Worm (Caenorhabditis elegans) whole organism, L4 larva: ENCODE measurements around the gene col-37.
A peak's percentile ranks its signal among the peaks of the same experiment; 100 is the strongest.

ENCODE experiments used
- F26F4.8 ChIP-seq: fragments of 200-800 bp; sonication (Bioruptor generic); conservative IDR thresholded peaks from 2 replicates; pipeline ENCODE4 v1.3.6; 2022; ENCODE audit warnings: missing genetic modification characterization, missing compliant biosample characterization
- F49E8.2 ChIP-seq: sonication (generic microtip); optimal IDR thresholded peaks from 2 replicates; lab custom pipeline; 2016; ENCODE audit warnings: missing compliant biosample characterization, mild to moderate bottlenecking, missing genetic modification characterization, borderline replicate concordance
- aly-2 ChIP-seq: sonication (generic microtip); optimal IDR thresholded peaks from 2 replicates; lab custom pipeline; 2018; ENCODE audit warnings: missing biosample characterization, missing genetic modification characterization
- ceh-82 ChIP-seq: sonication (generic microtip); optimal IDR thresholded peaks from 2 replicates; lab custom pipeline; 2017; ENCODE audit warnings: missing biosample characterization, missing genetic modification characterization
- ces-1 ChIP-seq: fragments of 150-350 bp; sonication (generic microtip); optimal IDR thresholded peaks from 4 replicates; lab custom pipeline; 2014; ENCODE audit warnings: missing biosample characterization, missing genetic modification reagents, missing genetic modification characterization
- fkh-10 ChIP-seq: fragments of 150-350 bp; optimal IDR thresholded peaks from 2 replicates; lab custom pipeline; 2014; ENCODE audit warnings: missing biosample characterization, missing genetic modification reagents, missing genetic modification characterization
- nhr-28 ChIP-seq: fragments of 150-350 bp; optimal IDR thresholded peaks from 2 replicates; lab custom pipeline; 2014; ENCODE audit warnings: missing biosample characterization, missing genetic modification characterization
- nhr-6 ChIP-seq: fragments of 150-350 bp; optimal IDR thresholded peaks from 2 replicates; lab custom pipeline; 2014; ENCODE audit warnings: missing biosample characterization, missing genetic modification characterization
- nhr-77 ChIP-seq: fragments of 150-350 bp; optimal IDR thresholded peaks from 2 replicates; lab custom pipeline; 2014; ENCODE audit warnings: missing biosample characterization, missing genetic modification characterization
- pqm-1 ChIP-seq: sonication (generic microtip); optimal IDR thresholded peaks from 2 replicates; lab custom pipeline; 2017; ENCODE audit warnings: missing biosample characterization, missing genetic modification characterization
- snpc-4 ChIP-seq: fragments of 150-350 bp; optimal IDR thresholded peaks from 2 replicates; lab custom pipeline; 2014; ENCODE audit warnings: missing biosample characterization, missing genetic modification characterization
- zag-1 ChIP-seq: fragments of 150-350 bp; optimal IDR thresholded peaks from 2 replicates; lab custom pipeline; 2014; ENCODE audit warnings: missing biosample characterization, missing genetic modification characterization

ce11 chrV:12209951-12210350, 42.4 kb upstream of the col-37 start:
- TF ChIP-seq ces-1 (GFP tag; lab: Kevin White, UChicago) (peak; percentile 34), fkh-10 (GFP tag; lab: Kevin White, UChicago) (no peak), aly-2 (tag; lab: Kevin White, UChicago) (no peak), nhr-28 (no peak), F26F4.8 (no peak), nhr-6 (tag; lab: Kevin White, UChicago) (no peak), ceh-82 (tag; lab: Kevin White, UChicago) (no peak), F49E8.2 (no peak), pqm-1 (tag; lab: Kevin White, UChicago) (no peak), nhr-77 (tag; lab: Kevin White, UChicago) (no peak), zag-1 (no peak), snpc-4 (tag; lab: Kevin White, UChicago) (no peak)
